Fruit fly (Drosophila melanogaster): Measurements from ENCODE around the gene SdicB.

- TF ChIP-seq CG8478 (optimal IDR thresholded peaks at IDR 0.05) (no peak), CTCF (optimal IDR thresholded peaks at IDR 0.05) (no peak)
Observed at dm6 chrX:20166484-20167038, 42.8 kb downstream of the SdicB start, which contains the start of gene CG9577.

All from S2 (cell line).